Worm (Caenorhabditis elegans): ENCODE results near the gene fbxa-108.

fbxa-108 gene

ce11 chrV:17668531-17668930 is 9.3 kb upstream of the fbxa-108 start, which contains the start of gene str-89:
str-89 (plus strand) TSS chrV:17668831.
- TF ChIP-seq nhr-28 (tag; optimal IDR thresholded peaks at IDR 0.05) (no peak), aly-2 (tag; optimal IDR thresholded peaks at IDR 0.05) (no peak), nhr-42 (GFP tag; IDR thresholded peaks at IDR 0.05) (no peak)

ce11 chrV:17667676-17668075 is 8.5 kb upstream of the fbxa-108 start, which contains the start of gene F59A1.12:
F59A1.12 (minus strand) TSS chrV:17667776.
- TF ChIP-seq nhr-25 (tag; optimal IDR thresholded peaks at IDR 0.05; ENCODE audit: borderline replicate concordance, insufficient read depth) (no peak), cey-2 (tag; optimal IDR thresholded peaks at IDR 0.05; ENCODE audit: borderline replicate concordance, insufficient read depth) (no peak), daf-8 (GFP tag; IDR thresholded peaks at IDR 0.05) (no peak), sdz-12 (GFP tag; optimal IDR thresholded peaks at IDR 0.05) (no peak), mxl-2 (GFP tag; conservative IDR thresholded peaks at IDR 0.05) (no peak), spr-3 (GFP tag; optimal IDR thresholded peaks at IDR 0.05) (no peak), nhr-48 (tag; optimal IDR thresholded peaks at IDR 0.05) (no peak), lin-13 (GFP tag; optimal IDR thresholded peaks at IDR 0.05) (no peak), ama-1 (optimal IDR thresholded peaks at IDR 0.05) (no peak), zfp-2 (tag; optimal IDR thresholded peaks at IDR 0.05) (no peak), mxl-3 (GFP tag; optimal IDR thresholded peaks at IDR 0.05) (no peak), duxl-1 (tag; optimal IDR thresholded peaks at IDR 0.05; ENCODE audit: poor library complexity) (no peak), attf-4 (tag; optimal IDR thresholded peaks at IDR 0.05) (no peak)

ce11 chrV:17665906-17666305 is 6.7 kb upstream of the fbxa-108 start, which contains the start of gene F59A1.11:
F59A1.11 (minus strand) TSS chrV:17666006.
- no peak for TF ChIP-seq hlh-11 (tag; optimal IDR thresholded peaks at IDR 0.05)
- no peak for TF ChIP-seq ceh-28 (tag; optimal IDR thresholded peaks at IDR 0.05)
- no peak for TF ChIP-seq ceh-44 (GFP tag; IDR thresholded peaks at IDR 0.05)
- no peak for TF ChIP-seq lsy-2 (tag; optimal IDR thresholded peaks at IDR 0.05)
- TF ChIP-seq unc-39 (tag; optimal IDR thresholded peaks at IDR 0.05) = no peak
- TF ChIP-seq zag-1 (tag; optimal IDR thresholded peaks at IDR 0.05) = no peak
- no peak for TF ChIP-seq mdl-1 (tag; optimal IDR thresholded peaks at IDR 0.05)
- TF ChIP-seq nhr-77 (tag; optimal IDR thresholded peaks at IDR 0.05) = no peak
- no peak for TF ChIP-seq lin-39 (tag; optimal IDR thresholded peaks at IDR 0.05)

ce11 chrV:17664367-17664766 is 5.2 kb upstream of the fbxa-108 start:
- TF ChIP-seq tag-97 (GFP tag; IDR thresholded peaks at IDR 0.05) (no peak), F26F4.8 (GFP tag; conservative IDR thresholded peaks at IDR 0.05) (no peak), ZK546.5 (tag; optimal IDR thresholded peaks at IDR 0.05) (no peak), rbr-2 (tag; optimal IDR thresholded peaks at IDR 0.05) (no peak), zfp-2 (tag; optimal IDR thresholded peaks at IDR 0.05) (no peak), mdl-1 (tag; optimal IDR thresholded peaks at IDR 0.05) (no peak), zip-2 (tag; optimal IDR thresholded peaks at IDR 0.05) (no peak), T20F7.1 (GFP tag; optimal IDR thresholded peaks at IDR 0.05) (no peak), set-16 (GFP tag; IDR thresholded peaks at IDR 0.05) (peak; percentile 69), nhr-11 (tag; optimal IDR thresholded peaks at IDR 0.05) (no peak), ceh-20 (GFP tag; IDR thresholded peaks at IDR 0.05) (no peak), ztf-7 (tag; optimal IDR thresholded peaks at IDR 0.05) (no peak), arid-1 (GFP tag; conservative IDR thresholded peaks at IDR 0.05) (no peak), egl-27 (tag; optimal IDR thresholded peaks at IDR 0.05) (no peak), daf-19 (GFP tag; conservative IDR thresholded peaks at IDR 0.05) (no peak), lin-1 (GFP tag; IDR thresholded peaks at IDR 0.05) (no peak), mxl-3 (GFP tag; optimal IDR thresholded peaks at IDR 0.05) (no peak), mes-2 (tag; optimal IDR thresholded peaks at IDR 0.05; ENCODE audit: poor library complexity, severe bottlenecking) (no peak), vab-7 (GFP tag; IDR thresholded peaks at IDR 0.05) (0 out of 2 replicates have a peak, but pooled peaks have one; percentile 29), gei-8 (GFP tag; optimal IDR thresholded peaks at IDR 0.05) (no peak), ceh-82 (tag; optimal IDR thresholded peaks at IDR 0.05) (no peak), lin-39 (tag; optimal IDR thresholded peaks at IDR 0.05) (no peak), nhr-41 (GFP tag; IDR thresholded peaks at IDR 0.05) (no peak), ceh-62 (tag; optimal IDR thresholded peaks at IDR 0.05) (no peak), ceh-44 (GFP tag; IDR thresholded peaks at IDR 0.05) (no peak), ctbp-1 (GFP tag; IDR thresholded peaks at IDR 0.05) (no peak), attf-4 (tag; optimal IDR thresholded peaks at IDR 0.05) (no peak), Y48G9A.11 (GFP tag; IDR thresholded peaks at IDR 0.05) (0 out of 2 replicates have a peak, but pooled peaks have one; percentile 39)

All from whole organism, L4 larva.